Worm (Caenorhabditis elegans) whole organism, L3 larva: ENCODE results near the gene T19D12.6.

Experiments
- ceh-9 ChIP-seq: sonication (generic microtip); optimal IDR thresholded peaks from 2 replicates; lab custom pipeline; 2018; ENCODE audit warnings: missing biosample characterization, missing genetic modification characterization
- elt-1 ChIP-seq: fragments of 150-350 bp; optimal IDR thresholded peaks from 2 replicates; lab custom pipeline; 2014; ENCODE audit warnings: missing biosample characterization, missing genetic modification characterization
- nhr-11 ChIP-seq: fragments of 150-350 bp; optimal IDR thresholded peaks from 2 replicates; lab custom pipeline; 2014; ENCODE audit warnings: missing biosample characterization, missing genetic modification characterization
- snpc-4 ChIP-seq: fragments of 150-350 bp; optimal IDR thresholded peaks from 2 replicates; lab custom pipeline; 2014; ENCODE audit warnings: missing biosample characterization, missing genetic modification characterization
- unc-62 ChIP-seq: fragments of 150-350 bp; sonication (generic microtip); optimal IDR thresholded peaks from 4 replicates; lab custom pipeline; 2014; ENCODE audit warnings: missing biosample characterization, missing genetic modification reagents, missing genetic modification characterization
- ztf-4 ChIP-seq: fragments of 150-350 bp; optimal IDR thresholded peaks from 2 replicates; lab custom pipeline; 2014; ENCODE audit warnings: missing biosample characterization, missing genetic modification characterization

DNA sequence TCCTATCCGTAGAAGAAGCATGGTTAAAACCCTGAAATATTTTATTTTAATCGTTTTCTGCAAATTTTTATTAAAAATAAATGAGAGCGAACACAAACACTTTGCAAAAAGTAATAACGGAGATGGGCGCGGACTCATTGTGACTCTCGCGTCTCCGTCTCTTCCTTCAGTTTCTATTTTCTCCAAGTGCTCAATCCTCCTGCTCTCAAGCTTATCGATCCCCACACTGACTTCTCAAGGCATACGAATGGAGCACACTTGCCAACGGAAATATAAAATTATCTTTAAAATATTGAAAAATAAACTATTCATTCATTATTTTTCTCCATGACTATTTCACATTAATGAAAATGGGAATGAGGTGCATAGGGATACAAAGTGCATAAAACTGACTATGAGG is 44.9 kb downstream of the T19D12.6 start, which contains the start of gene dnj-8:
- TF ChIP-seq ceh-9 (tag; lab: Kevin White, UChicago) (no peak), snpc-4 (tag; lab: Kevin White, UChicago) (no peak), elt-1 (tag; lab: Kevin White, UChicago) (no peak), ztf-4 (no peak), nhr-11 (tag; lab: Kevin White, UChicago) (no peak), unc-62 (GFP tag; lab: Kevin White, UChicago) (no peak)
